Worm (Caenorhabditis elegans) whole organism, young adult: ENCODE data around the gene bcas-2.

Experiments used
- B0035.1 ChIP-seq: sonication (generic microtip); optimal IDR thresholded peaks from 2 replicates; lab custom pipeline; 2016; ENCODE audit warnings: missing genetic modification characterization, mild to moderate bottlenecking, missing compliant biosample characterization, missing genotype, missing genetic modification reagents
- B0261.1 ChIP-seq: sonication (generic microtip); optimal IDR thresholded peaks from 2 replicates; lab custom pipeline; 2016; ENCODE audit warnings: mild to moderate bottlenecking, missing genetic modification characterization, moderate library complexity, missing compliant biosample characterization
- B0336.3 ChIP-seq: fragments of 200-800 bp; sonication (Bioruptor generic); IDR thresholded peaks from 2 replicates; pipeline ENCODE4 v1.3.6; 2022; ENCODE audit warnings: missing genetic modification characterization, missing compliant biosample characterization
- C06A6.2 ChIP-seq: fragments of 200-800 bp; sonication (Bioruptor generic); conservative IDR thresholded peaks from 2 replicates; pipeline ENCODE4 v1.3.6; 2022; ENCODE audit warnings: missing genetic modification characterization, missing compliant biosample characterization
- D2030.7 ChIP-seq: fragments of 200-800 bp; sonication (Bioruptor generic); IDR thresholded peaks from 2 replicates; pipeline ENCODE4 v1.3.6; 2022; ENCODE audit warnings: missing genetic modification reagents, missing genetic modification characterization, missing compliant biosample characterization
- F23B12.7 ChIP-seq: sonication (generic microtip); optimal IDR thresholded peaks from 2 replicates; lab custom pipeline; 2017; ENCODE audit warnings: missing genetic modification characterization, mild to moderate bottlenecking, missing compliant biosample characterization, antibody characterized with exemption, moderate library complexity; ENCODE audit not compliant: insufficient read depth
- F49E8.2 ChIP-seq: sonication (generic microtip); optimal IDR thresholded peaks from 3 replicates; lab custom pipeline; 2017; ENCODE audit warnings: missing genetic modification characterization, mild to moderate bottlenecking, missing compliant biosample characterization, antibody characterized with exemption, moderate library complexity; ENCODE audit not compliant: insufficient read depth
- F55B11.4 ChIP-seq: sonication (generic microtip); optimal IDR thresholded peaks from 2 replicates; lab custom pipeline; 2016; ENCODE audit warnings: missing compliant biosample characterization, missing genetic modification characterization, borderline replicate concordance; ENCODE audit not compliant: insufficient read depth
- K12H6.12 ChIP-seq: fragments of 200-800 bp; sonication (Bioruptor generic); optimal IDR thresholded peaks from 2 replicates; lab custom pipeline; 2018; ENCODE audit warnings: mild to moderate bottlenecking, missing genetic modification characterization, missing compliant biosample characterization
- T26A5.8 ChIP-seq: sonication (generic microtip); optimal IDR thresholded peaks from 2 replicates; lab custom pipeline; 2016; ENCODE audit warnings: missing genetic modification characterization, missing compliant biosample characterization
- Y53F4B.3 ChIP-seq: fragments of 200-800 bp; sonication (Bioruptor generic); IDR thresholded peaks from 2 replicates; pipeline ENCODE4 v1.3.6; 2022; ENCODE audit warnings: missing genetic modification reagents, missing genetic modification characterization, missing compliant biosample characterization
- Y67H2A.10 ChIP-seq: fragments of 200-800 bp; sonication (Bioruptor generic); conservative IDR thresholded peaks from 2 replicates; pipeline ENCODE4 v1.3.6; 2022; ENCODE audit warnings: missing genetic modification reagents, missing genetic modification characterization, missing compliant biosample characterization
- ama-1 ChIP-seq, 3 experiments: fragments of 150-350 bp in 1 of 3; sonication (generic microtip) in 2 of 3; optimal IDR thresholded peaks; 2 replicates each; lab custom pipeline; 2014 to 2018; ENCODE audit warnings: missing biosample characterization in 2 of 3, missing genetic modification characterization in 2 of 3, missing genetic modification reagents in 2 of 3
- athp-1 ChIP-seq: sonication (generic microtip); optimal IDR thresholded peaks from 2 replicates; lab custom pipeline; 2017; ENCODE audit warnings: mild to moderate bottlenecking, missing genetic modification characterization, missing compliant biosample characterization
- cebp-2 ChIP-seq: fragments of 200-800 bp; sonication (Bioruptor generic); IDR thresholded peaks from 2 replicates; pipeline ENCODE4 v1.3.6; 2022; ENCODE audit warnings: missing genetic modification characterization, missing compliant biosample characterization
- ceh-100 ChIP-seq: fragments of 200-800 bp; sonication (Bioruptor generic); IDR thresholded peaks from 2 replicates; pipeline ENCODE4 v1.3.6; 2022; ENCODE audit warnings: missing genetic modification reagents, missing genetic modification characterization, missing compliant biosample characterization
- ceh-58 ChIP-seq: fragments of 200-800 bp; sonication (Bioruptor generic); IDR thresholded peaks from 2 replicates; pipeline ENCODE4 v1.3.6; 2022; ENCODE audit warnings: missing genetic modification characterization, missing compliant biosample characterization
- ceh-91 ChIP-seq: fragments of 200-800 bp; sonication (Bioruptor generic); IDR thresholded peaks from 2 replicates; pipeline ENCODE4 v1.3.6; 2022; ENCODE audit warnings: missing genetic modification reagents, missing genetic modification characterization, missing compliant biosample characterization
- dox-1 ChIP-seq: fragments of 200-800 bp; sonication (Bioruptor generic); IDR thresholded peaks from 2 replicates; pipeline ENCODE4 v1.3.6; 2022; ENCODE audit warnings: missing genetic modification reagents, missing genetic modification characterization, missing compliant biosample characterization
- dpff-1 ChIP-seq: sonication (generic microtip); optimal IDR thresholded peaks from 2 replicates; lab custom pipeline; 2017; ENCODE audit warnings: mild to moderate bottlenecking, missing genetic modification characterization, missing compliant biosample characterization
- fkh-3 ChIP-seq: sonication (generic microtip); optimal IDR thresholded peaks from 2 replicates; lab custom pipeline; 2016; ENCODE audit warnings: mild to moderate bottlenecking, missing genetic modification characterization, missing compliant biosample characterization
- let-607 ChIP-seq, 2 experiments: fragments of 200-800 bp in 1 of 2; sonication (Bioruptor generic) in 1 of 2; sonication (generic microtip) in 1 of 2; optimal IDR thresholded peaks; 2 replicates each; lab custom pipeline; 2016 to 2018; ENCODE audit warnings: mild to moderate bottlenecking in 2 of 2, missing compliant biosample characterization in 2 of 2, missing genetic modification characterization in 2 of 2, moderate library complexity in 2 of 2, missing genotype in 1 of 2
- lin-26 ChIP-seq: fragments of 200-800 bp; sonication (Bioruptor generic); IDR thresholded peaks from 2 replicates; pipeline ENCODE4 v1.3.6; 2022; ENCODE audit warnings: missing genetic modification reagents, missing genetic modification characterization, missing compliant biosample characterization
- madf-10 ChIP-seq: sonication (generic microtip); optimal IDR thresholded peaks from 2 replicates; lab custom pipeline; 2016; ENCODE audit warnings: mild to moderate bottlenecking, missing genetic modification characterization, missing compliant biosample characterization
- madf-6 ChIP-seq: fragments of 200-800 bp; sonication (Bioruptor generic); IDR thresholded peaks from 2 replicates; pipeline ENCODE4 v1.3.6; 2022; ENCODE audit warnings: missing genetic modification reagents, missing genetic modification characterization, missing compliant biosample characterization
- madf-8 ChIP-seq: fragments of 200-800 bp; sonication (Bioruptor generic); conservative IDR thresholded peaks from 2 replicates; pipeline ENCODE4 v1.3.6; 2022; ENCODE audit warnings: missing genetic modification reagents, missing genetic modification characterization, missing compliant biosample characterization
- mel-28 ChIP-seq: sonication (generic microtip); optimal IDR thresholded peaks from 2 replicates; lab custom pipeline; 2016; ENCODE audit warnings: borderline replicate concordance, mild to moderate bottlenecking, missing genetic modification characterization, missing compliant biosample characterization
- nhr-120 ChIP-seq: fragments of 200-800 bp; sonication (Bioruptor generic); IDR thresholded peaks from 2 replicates; pipeline ENCODE4 v1.3.6; 2022; ENCODE audit warnings: missing genetic modification characterization, missing compliant biosample characterization
- nhr-80 ChIP-seq: sonication (generic microtip); optimal IDR thresholded peaks from 2 replicates; lab custom pipeline; 2016; ENCODE audit warnings: missing genetic modification characterization, missing compliant biosample characterization
- pbrm-1 ChIP-seq: fragments of 200-800 bp; sonication (Bioruptor generic); IDR thresholded peaks from 2 replicates; pipeline ENCODE4 v1.3.6; 2022; ENCODE audit warnings: missing genetic modification reagents, missing genetic modification characterization, missing compliant biosample characterization
- pha-4 ChIP-seq: fragments of 150-350 bp; sonication (generic microtip); optimal IDR thresholded peaks from 2 replicates; lab custom pipeline; 2014; ENCODE audit warnings: missing biosample characterization, missing genetic modification reagents, missing genetic modification characterization
- rcor-1 ChIP-seq: fragments of 200-800 bp; sonication (Bioruptor generic); IDR thresholded peaks from 2 replicates; pipeline ENCODE4 v1.3.6; 2022; ENCODE audit warnings: missing genetic modification reagents, missing genetic modification characterization, missing compliant biosample characterization
- rec-8 ChIP-seq, 2 experiments: sonication (generic microtip); optimal IDR thresholded peaks; 2 replicates each; lab custom pipeline; 2016; ENCODE audit warnings: mild to moderate bottlenecking in 2 of 2, missing genetic modification characterization in 2 of 2, missing genetic modification reagents in 2 of 2, missing genotype in 2 of 2, missing biosample characterization in 1 of 2, missing compliant biosample characterization in 1 of 2, moderate library complexity in 1 of 2
- repo-1 ChIP-seq: sonication (generic microtip); optimal IDR thresholded peaks from 2 replicates; lab custom pipeline; 2017; ENCODE audit warnings: mild to moderate bottlenecking, missing genetic modification characterization, missing compliant biosample characterization
- rpc-1 ChIP-seq, 2 experiments: fragments of 150-350 bp in 1 of 2; sonication (generic microtip) in 1 of 2; optimal IDR thresholded peaks; 2 replicates each; lab custom pipeline; 2014 to 2018; ENCODE audit warnings: missing biosample characterization in 1 of 2, missing genetic modification characterization in 1 of 2, missing genetic modification reagents in 1 of 2, missing genotype in 1 of 2
- snpc-1.1 ChIP-seq: sonication (generic microtip); optimal IDR thresholded peaks from 2 replicates; lab custom pipeline; 2017; ENCODE audit warnings: missing genetic modification characterization, mild to moderate bottlenecking, missing compliant biosample characterization, antibody characterized with exemption, moderate library complexity, missing genotype, missing genetic modification reagents; ENCODE audit not compliant: insufficient read depth
- sptf-2 ChIP-seq: fragments of 200-800 bp; sonication (Bioruptor generic); optimal IDR thresholded peaks from 2 replicates; lab custom pipeline; 2018; ENCODE audit warnings: mild to moderate bottlenecking, missing genetic modification characterization, missing compliant biosample characterization
- tbp1 ChIP-seq: fragments of 200-800 bp; sonication (Bioruptor generic); optimal IDR thresholded peaks from 2 replicates; lab custom pipeline; 2018; ENCODE audit warnings: mild to moderate bottlenecking, missing genetic modification characterization, missing compliant biosample characterization
- unc-130 ChIP-seq: sonication (generic microtip); optimal IDR thresholded peaks from 2 replicates; lab custom pipeline; 2016; ENCODE audit warnings: missing genetic modification reagents, missing genetic modification characterization, missing compliant biosample characterization
- zfh-2 ChIP-seq: fragments of 200-800 bp; sonication (Bioruptor generic); conservative IDR thresholded peaks from 2 replicates; pipeline ENCODE4 v1.3.6; 2022; ENCODE audit warnings: missing genetic modification reagents, missing genetic modification characterization, missing compliant biosample characterization
- ztf-18 ChIP-seq: sonication (generic microtip); optimal IDR thresholded peaks from 2 replicates; lab custom pipeline; 2016; ENCODE audit warnings: missing genotype, mild to moderate bottlenecking, missing genetic modification characterization, missing compliant biosample characterization
- ztf-22 ChIP-seq: fragments of 200-800 bp; sonication (Bioruptor generic); optimal IDR thresholded peaks from 2 replicates; lab custom pipeline; 2018; ENCODE audit warnings: mild to moderate bottlenecking, missing genetic modification characterization, moderate library complexity, missing compliant biosample characterization

Gene bcas-2

DNA sequence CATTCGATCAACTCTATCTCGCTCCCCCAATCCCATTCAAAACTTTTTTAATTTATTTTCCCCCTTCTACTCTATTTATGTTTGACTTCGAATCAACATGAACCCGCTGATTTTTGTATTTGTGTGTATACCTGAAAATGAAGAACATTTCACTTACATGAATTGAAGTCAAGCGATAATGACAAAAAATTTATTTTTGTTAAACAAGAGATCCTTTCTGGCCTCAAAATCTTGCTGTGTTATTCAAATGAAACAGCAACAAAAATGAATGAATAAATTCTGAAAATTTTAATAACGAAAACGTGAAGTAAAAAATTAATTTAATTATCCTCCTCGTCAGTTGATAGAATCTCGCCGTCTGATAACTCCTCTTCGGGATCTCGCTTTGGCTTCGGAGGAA lies 43.2 kb downstream of the bcas-2 start (continued):
- peak; percentile 48 for TF ChIP-seq unc-130 (GFP tag; lab: Kevin White, UChicago)
- TF ChIP-seq T26A5.8 (tag; lab: Kevin White, UChicago), result no peak
- TF ChIP-seq snpc-1.1 (tag; lab: Kevin White, UChicago), result peak; percentile 56
- no peak for TF ChIP-seq sptf-2 (GFP tag; lab: Kevin White, UChicago)
- TF ChIP-seq B0336.3, result peak; percentile 73
- no peak for TF ChIP-seq Y53F4B.3
- TF ChIP-seq madf-8 (GFP tag; lab: Robert Waterston, UW), result no peak
- no peak for TF ChIP-seq dpff-1 (tag; lab: Kevin White, UChicago)
- TF ChIP-seq pbrm-1 (GFP tag; lab: Robert Waterston, UW), result no peak
- TF ChIP-seq F49E8.2 (tag; lab: Kevin White, UChicago), result peak; percentile 85
- no peak for TF ChIP-seq pha-4 (tag; lab: Kevin White, UChicago)
- TF ChIP-seq zfh-2 (GFP tag; lab: Robert Waterston, UW), result no peak
- TF ChIP-seq nhr-120 (GFP tag; lab: Robert Waterston, UW), result no peak
- no peak for TF ChIP-seq ztf-22 (GFP tag; lab: Kevin White, UChicago)
- no peak for TF ChIP-seq rcor-1
- TF ChIP-seq ama-1 (optimal IDR thresholded peaks at IDR 0.05; lab: Kevin White, UChicago), result no peak
- peak; percentile 53 to 65 for TF ChIP-seq ama-1 (GFP tag; optimal IDR thresholded peaks at IDR 0.05; lab: Kevin White, UChicago)
- TF ChIP-seq F55B11.4 (tag; lab: Kevin White, UChicago), result no peak
- TF ChIP-seq madf-6 (GFP tag; lab: Robert Waterston, UW), result peak; percentile 50
- TF ChIP-seq ztf-18 (tag; lab: Kevin White, UChicago), result peak; percentile 12
- no peak for TF ChIP-seq B0261.1 (tag; lab: Kevin White, UChicago)
- TF ChIP-seq D2030.7 (GFP tag; lab: Robert Waterston, UW), result peak; percentile 25; the same call in 1 of the 2 replicates
- TF ChIP-seq athp-1 (tag; lab: Kevin White, UChicago), result peak; percentile 40
- no peak for TF ChIP-seq C06A6.2 (GFP tag; lab: Robert Waterston, UW)
- no peak for TF ChIP-seq let-607 (tag; optimal IDR thresholded peaks at IDR 0.05; lab: Kevin White, UChicago)
- peak; percentile 68 for TF ChIP-seq lin-26 (GFP tag; lab: Robert Waterston, UW)
- TF ChIP-seq nhr-80 (tag; lab: Kevin White, UChicago), result no peak
- no peak for TF ChIP-seq Y67H2A.10
- 0 out of 2 replicates have a peak, but pooled peaks have one; percentile 29 for TF ChIP-seq ceh-58 (GFP tag; lab: Robert Waterston, UW)
- TF ChIP-seq K12H6.12 (tag; lab: Kevin White, UChicago), result no peak
- no peak for TF ChIP-seq F23B12.7 (tag; lab: Kevin White, UChicago)
- TF ChIP-seq repo-1 (tag; lab: Kevin White, UChicago), result no peak
- no peak; the same call in 1 of the 2 replicates for TF ChIP-seq ceh-100 (GFP tag; lab: Robert Waterston, UW)
- TF ChIP-seq rec-8 (tag; optimal IDR thresholded peaks at IDR 0.05; lab: Kevin White, UChicago), result no peak
- no peak for TF ChIP-seq B0035.1 (tag; lab: Kevin White, UChicago)
- TF ChIP-seq rpc-1 (optimal IDR thresholded peaks at IDR 0.05; lab: Kevin White, UChicago), result no peak
- TF ChIP-seq rpc-1 (tag; optimal IDR thresholded peaks at IDR 0.05; lab: Kevin White, UChicago), result no peak
- 0 out of 2 replicates have a peak, but pooled peaks have one; percentile 14 for TF ChIP-seq ceh-91 (GFP tag; lab: Robert Waterston, UW)
- TF ChIP-seq mel-28 (tag; lab: Kevin White, UChicago), result no peak
- no peak for TF ChIP-seq madf-10 (tag; lab: Kevin White, UChicago)
- no peak for TF ChIP-seq fkh-3 (tag; lab: Kevin White, UChicago)
- TF ChIP-seq tbp1 (GFP tag; lab: Kevin White, UChicago), result peak; percentile 6
- TF ChIP-seq dox-1, result no peak
- no peak for TF ChIP-seq cebp-2 (GFP tag; lab: Robert Waterston, UW)
